Fruit fly (Drosophila melanogaster): Measurements from ENCODE around the gene CG15601.

Gene CG15601

DNA sequence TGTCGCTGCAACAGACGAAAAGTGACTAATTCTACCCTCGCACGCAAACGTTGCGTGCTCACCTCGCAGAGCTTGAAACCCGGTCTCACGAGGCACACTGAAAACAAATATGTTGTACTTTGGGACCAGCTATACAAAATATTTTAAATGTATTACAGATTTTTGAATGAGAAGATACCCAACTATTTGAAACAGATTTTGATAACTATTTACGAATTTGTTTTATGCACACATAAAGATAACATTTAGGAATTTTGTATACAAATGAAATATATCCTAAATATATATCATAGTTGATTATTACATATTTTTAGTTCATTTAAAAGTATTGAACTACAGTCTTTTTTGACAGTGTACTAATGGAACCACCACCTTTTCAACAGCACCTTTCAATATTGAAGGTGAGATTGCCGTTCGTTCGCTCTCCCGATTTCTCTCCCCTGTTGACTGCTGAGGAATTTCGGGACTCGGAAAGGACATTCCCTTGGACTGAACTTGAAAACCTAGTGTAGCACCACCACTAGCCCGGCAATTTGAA lies 39.4 kb upstream of the CG15601 start, which contains the start of gene CG15646 (continued):
- TF ChIP-seq D19A (tag; optimal IDR thresholded peaks at IDR 0.05) (peak; percentile 84), CG17612 (GFP tag; IDR thresholded peaks at IDR 0.05) (no peak), CG3281 (GFP tag; optimal IDR thresholded peaks at IDR 0.05) (no peak), bsh (GFP tag; optimal IDR thresholded peaks at IDR 0.05) (peak in 1 of 2 experiments; percentile 84), CG13775 (GFP tag; optimal IDR thresholded peaks at IDR 0.05) (peak; percentile 76), CG2678 (tag; optimal IDR thresholded peaks at IDR 0.05) (peak; percentile 80), emc (GFP tag; optimal IDR thresholded peaks at IDR 0.05) (no peak), CG12391 (tag; optimal IDR thresholded peaks at IDR 0.05) (peak; percentile 87), cad (GFP tag; optimal IDR thresholded peaks at IDR 0.05) (no peak), CG15011 (GFP tag; optimal IDR thresholded peaks at IDR 0.05) (peak; percentile 52), CG8924 (tag; optimal IDR thresholded peaks at IDR 0.05) (peak; percentile 88), lab (GFP tag; optimal IDR thresholded peaks at IDR 0.05) (peak; percentile 37), CG11695 (GFP tag; IDR thresholded peaks at IDR 0.05) (peak; percentile 62; the same call in 1 of the 3 replicates), HLHmδ (GFP tag; optimal IDR thresholded peaks at IDR 0.05) (no peak), Hmr (GFP tag; optimal IDR thresholded peaks at IDR 0.05) (peak; percentile 29), Dbx (GFP tag; IDR thresholded peaks at IDR 0.05) (no peak), hbn (GFP tag; IDR thresholded peaks at IDR 0.05; ENCODE audit: partially characterized antibody) (no peak), CG8290 (GFP tag; optimal IDR thresholded peaks at IDR 0.05) (peak; percentile 69), CG8290 (tag; optimal IDR thresholded peaks at IDR 0.05) (peak in 1 of 2 experiments; percentile 39), CG5180 (GFP tag; optimal IDR thresholded peaks at IDR 0.05) (peak; percentile 32), Gug (GFP tag; IDR thresholded peaks at IDR 0.05) (0 out of 4 replicates have a peak, but pooled peaks have one; percentile 15), ssp (GFP tag; IDR thresholded peaks at IDR 0.05) (peak; percentile 55), CrebB (tag; optimal IDR thresholded peaks at IDR 0.05) (peak; percentile 11), Side (GFP tag; optimal IDR thresholded peaks at IDR 0.05) (no peak), Ssrp (tag; optimal IDR thresholded peaks at IDR 0.05) (peak; percentile 84), CG6813 (GFP tag; optimal IDR thresholded peaks at IDR 0.05) (peak; percentile 40), CG30020 (tag; optimal IDR thresholded peaks at IDR 0.05) (peak; percentile 47), CG9609 (GFP tag; optimal IDR thresholded peaks at IDR 0.05) (no peak), dan (GFP tag; IDR thresholded peaks at IDR 0.05) (peak; percentile 54; the same call in 1 of the 2 replicates), bigmax (GFP tag; optimal IDR thresholded peaks at IDR 0.05) (no peak), h (optimal IDR thresholded peaks at IDR 0.05) (no peak), crc (GFP tag; optimal IDR thresholded peaks at IDR 0.05) (no peak), CkIIα-i1 (GFP tag; IDR thresholded peaks at IDR 0.05) (no peak), CG17912 (GFP tag; optimal IDR thresholded peaks at IDR 0.05) (no peak), Tbp (GFP tag; optimal IDR thresholded peaks at IDR 0.05) (no peak), en (GFP tag; optimal IDR thresholded peaks at IDR 0.05) (no peak), Lhr (GFP tag; optimal IDR thresholded peaks at IDR 0.05) (peak; percentile 43), Ptx1 (GFP tag; IDR thresholded peaks at IDR 0.05) (peak; percentile 68), CG18262 (tag; optimal IDR thresholded peaks at IDR 0.05) (peak; percentile 95), Gsc (GFP tag; IDR thresholded peaks at IDR 0.05) (no peak), CG11247 (GFP tag; IDR thresholded peaks at IDR 0.05) (no peak; the same call in 1 of the 2 replicates), z (GFP tag; IDR thresholded peaks at IDR 0.05) (no peak), Ets65A (GFP tag) (no peak), Ada2b (GFP tag; IDR thresholded peaks at IDR 0.05) (no peak), mam (GFP tag; optimal IDR thresholded peaks at IDR 0.05) (no peak), gem (tag; optimal IDR thresholded peaks at IDR 0.05) (peak; percentile 90), CG8944 (GFP tag; optimal IDR thresholded peaks at IDR 0.05) (no peak), CG9876 (GFP tag; optimal IDR thresholded peaks at IDR 0.05) (no peak), stwl (tag; optimal IDR thresholded peaks at IDR 0.05) (peak; percentile 31), sug (tag; optimal IDR thresholded peaks at IDR 0.05) (no peak), B-H2 (GFP tag; optimal IDR thresholded peaks at IDR 0.05) (no peak), CG7556 (GFP tag; optimal IDR thresholded peaks at IDR 0.05) (peak; percentile 82)

All from whole organism, embryonic.